Worm (Caenorhabditis elegans) whole organism, L1 larva: ENCODE results near the gene col-74.

Experiments used
- C04F5.9 ChIP-seq: sonication (generic microtip); optimal IDR thresholded peaks from 2 replicates; lab custom pipeline; 2016; ENCODE audit warnings: missing genetic modification characterization, missing compliant biosample characterization
- C16A3.4 ChIP-seq: fragments of 150-350 bp; optimal IDR thresholded peaks from 2 replicates; lab custom pipeline; 2014; ENCODE audit warnings: missing biosample characterization, missing genetic modification characterization
- F16B12.6 ChIP-seq: fragments of 150-350 bp; optimal IDR thresholded peaks from 2 replicates; lab custom pipeline; 2014; ENCODE audit warnings: missing biosample characterization, missing genetic modification characterization
- alr-1 ChIP-seq: fragments of 200-800 bp; sonication (Bioruptor generic); optimal IDR thresholded peaks from 2 replicates; lab custom pipeline; 2018; ENCODE audit warnings: borderline replicate concordance, mild to moderate bottlenecking, missing genetic modification characterization, missing compliant biosample characterization
- aly-2 ChIP-seq: fragments of 150-350 bp; optimal IDR thresholded peaks from 2 replicates; lab custom pipeline; 2014; ENCODE audit warnings: missing biosample characterization, missing genetic modification characterization
- ama-1 ChIP-seq: fragments of 150-350 bp; optimal IDR thresholded peaks from 2 replicates; lab custom pipeline; 2014
- blmp-1 ChIP-seq: fragments of 150-350 bp; optimal IDR thresholded peaks from 2 replicates; lab custom pipeline; 2014; ENCODE audit warnings: missing biosample characterization, missing genetic modification characterization
- ceh-63 ChIP-seq: fragments of 200-800 bp; sonication (Bioruptor generic); optimal IDR thresholded peaks from 2 replicates; lab custom pipeline; 2018; ENCODE audit warnings: mild to moderate bottlenecking, missing genetic modification characterization, missing compliant biosample characterization
- ceh-88 ChIP-seq: fragments of 200-800 bp; sonication (Bioruptor generic); IDR thresholded peaks from 2 replicates; pipeline ENCODE4 v1.3.6; 2022; ENCODE audit warnings: missing genetic modification characterization, missing compliant biosample characterization
- ces-1 ChIP-seq: fragments of 150-350 bp; optimal IDR thresholded peaks from 2 replicates; lab custom pipeline; 2014; ENCODE audit warnings: missing biosample characterization, missing genetic modification reagents, missing genetic modification characterization
- dpl-1 ChIP-seq, 3 experiments: fragments of 150-350 bp in 2 of 3; sonication (generic microtip) in 1 of 3; optimal IDR thresholded peaks; 2 replicates each; lab custom pipeline; 2014 to 2017; ENCODE audit warnings: missing biosample characterization in 3 of 3, missing genetic modification characterization in 3 of 3, missing genetic modification reagents in 3 of 3
- efl-3 ChIP-seq: fragments of 200-800 bp; sonication (Bioruptor generic); optimal IDR thresholded peaks from 2 replicates; lab custom pipeline; 2018; ENCODE audit warnings: mild to moderate bottlenecking, missing genetic modification characterization, missing compliant biosample characterization
- fkh-10 ChIP-seq: sonication (generic microtip); optimal IDR thresholded peaks from 2 replicates; lab custom pipeline; 2017; ENCODE audit warnings: missing biosample characterization, missing genetic modification reagents, missing genetic modification characterization
- fkh-4 ChIP-seq: sonication (generic microtip); optimal IDR thresholded peaks from 2 replicates; lab custom pipeline; 2016; ENCODE audit warnings: missing compliant biosample characterization, missing genetic modification characterization, borderline replicate concordance
- fos-1 ChIP-seq: fragments of 150-350 bp; optimal IDR thresholded peaks from 2 replicates; lab custom pipeline; 2014; ENCODE audit warnings: missing biosample characterization, missing genetic modification characterization
- grh-1 ChIP-seq: fragments of 200-800 bp; sonication (Bioruptor generic); IDR thresholded peaks from 2 replicates; pipeline ENCODE4 v1.3.6; 2022; ENCODE audit warnings: missing genetic modification reagents, missing genetic modification characterization, missing compliant biosample characterization
- hlh-17 ChIP-seq: fragments of 200-800 bp; sonication (Bioruptor generic); optimal IDR thresholded peaks from 2 replicates; lab custom pipeline; 2018; ENCODE audit warnings: missing genetic modification characterization, mild to moderate bottlenecking, missing compliant biosample characterization, moderate library complexity, borderline replicate concordance
- hlh-4 ChIP-seq: sonication (generic microtip); optimal IDR thresholded peaks from 2 replicates; lab custom pipeline; 2016; ENCODE audit warnings: mild to moderate bottlenecking, missing genetic modification characterization, missing compliant biosample characterization
- irx-1 ChIP-seq: sonication (generic microtip); optimal IDR thresholded peaks from 2 replicates; lab custom pipeline; 2016; ENCODE audit warnings: missing genetic modification characterization, missing compliant biosample characterization
- lin-14 ChIP-seq: fragments of 200-800 bp; sonication (Bioruptor generic); optimal IDR thresholded peaks from 2 replicates; lab custom pipeline; 2018; ENCODE audit warnings: mild to moderate bottlenecking, missing genetic modification characterization, moderate library complexity, missing compliant biosample characterization
- lin-15B ChIP-seq: fragments of 150-350 bp; sonication (generic microtip); optimal IDR thresholded peaks from 3 replicates; lab custom pipeline; 2014; ENCODE audit warnings: missing biosample characterization, missing genetic modification characterization
- lin-35 ChIP-seq, 2 experiments: fragments of 150-350 bp; optimal IDR thresholded peaks; 2 replicates each; lab custom pipeline; 2014; ENCODE audit warnings: missing biosample characterization in 2 of 2, missing genetic modification characterization in 2 of 2, missing genetic modification reagents in 2 of 2
- lin-39 ChIP-seq: fragments of 150-350 bp; optimal IDR thresholded peaks from 2 replicates; lab custom pipeline; 2014; ENCODE audit warnings: missing biosample characterization, missing genetic modification reagents, missing genetic modification characterization
- lsy-2 ChIP-seq, 2 experiments: fragments of 150-350 bp; optimal IDR thresholded peaks; 2 replicates each; lab custom pipeline; 2014; ENCODE audit warnings: missing biosample characterization in 2 of 2, missing genetic modification characterization in 2 of 2
- nhr-28 ChIP-seq: fragments of 150-350 bp; optimal IDR thresholded peaks from 2 replicates; lab custom pipeline; 2014; ENCODE audit warnings: missing biosample characterization, missing genetic modification characterization
- nhr-47 ChIP-seq: sonication (generic microtip); optimal IDR thresholded peaks from 2 replicates; lab custom pipeline; 2016; ENCODE audit warnings: mild to moderate bottlenecking, missing genetic modification characterization, moderate library complexity, missing compliant biosample characterization
- nhr-71 ChIP-seq: sonication (generic microtip); optimal IDR thresholded peaks from 2 replicates; lab custom pipeline; 2016; ENCODE audit warnings: mild to moderate bottlenecking, missing genetic modification characterization, moderate library complexity, missing compliant biosample characterization
- nhr-76 ChIP-seq: sonication (generic microtip); optimal IDR thresholded peaks from 2 replicates; lab custom pipeline; 2017; ENCODE audit warnings: missing biosample characterization, missing genetic modification characterization
- nhr-77 ChIP-seq: fragments of 150-350 bp; optimal IDR thresholded peaks from 2 replicates; lab custom pipeline; 2014; ENCODE audit warnings: missing biosample characterization, missing genetic modification characterization
- nhr-84 ChIP-seq: sonication (generic microtip); optimal IDR thresholded peaks from 2 replicates; lab custom pipeline; 2017; ENCODE audit warnings: missing biosample characterization, missing genetic modification characterization
- nhr-85 ChIP-seq: sonication (generic microtip); peaks from one replicate; lab custom pipeline; 2016; ENCODE audit warnings: missing genetic modification characterization, inconsistent platforms, missing compliant biosample characterization
- pag-3 ChIP-seq: sonication (generic microtip); optimal IDR thresholded peaks from 2 replicates; lab custom pipeline; 2017; ENCODE audit warnings: missing genetic modification characterization, mild to moderate bottlenecking, missing compliant biosample characterization, antibody characterized with exemption, borderline replicate concordance; ENCODE audit not compliant: insufficient read depth
- skn-1 ChIP-seq: fragments of 150-350 bp; optimal IDR thresholded peaks from 2 replicates; lab custom pipeline; 2014; ENCODE audit warnings: missing biosample characterization, missing genetic modification characterization
- snpc-4 ChIP-seq: fragments of 150-350 bp; optimal IDR thresholded peaks from 2 replicates; lab custom pipeline; 2014; ENCODE audit warnings: missing biosample characterization, missing genetic modification characterization
- sox-4 ChIP-seq: sonication (generic microtip); optimal IDR thresholded peaks from 2 replicates; lab custom pipeline; 2016; ENCODE audit warnings: missing genetic modification characterization, missing compliant biosample characterization
- sup-37 ChIP-seq: fragments of 200-800 bp; sonication (Bioruptor generic); optimal IDR thresholded peaks from 2 replicates; lab custom pipeline; 2018; ENCODE audit warnings: mild to moderate bottlenecking, missing genetic modification characterization, missing compliant biosample characterization
- tbx-2 ChIP-seq: sonication (generic microtip); optimal IDR thresholded peaks from 2 replicates; lab custom pipeline; 2016; ENCODE audit warnings: missing genetic modification characterization, missing compliant biosample characterization
- tlp-1 ChIP-seq: fragments of 150-350 bp; optimal IDR thresholded peaks from 2 replicates; lab custom pipeline; 2014; ENCODE audit warnings: missing biosample characterization, missing genetic modification characterization
- unc-130 ChIP-seq: fragments of 150-350 bp; optimal IDR thresholded peaks from 2 replicates; lab custom pipeline; 2017; ENCODE audit warnings: missing biosample characterization, missing genetic modification characterization, inconsistent platforms
- unc-30 ChIP-seq: sonication (generic microtip); optimal IDR thresholded peaks from 2 replicates; lab custom pipeline; 2017; ENCODE audit warnings: missing biosample characterization, missing genetic modification characterization
- unc-62 ChIP-seq: fragments of 150-350 bp; optimal IDR thresholded peaks from 2 replicates; lab custom pipeline; 2014; ENCODE audit warnings: missing biosample characterization, missing genetic modification reagents, missing genetic modification characterization
- unc-86 ChIP-seq: sonication (generic microtip); optimal IDR thresholded peaks from 2 replicates; lab custom pipeline; 2016; ENCODE audit warnings: missing genetic modification characterization, missing compliant biosample characterization
- unc-98 ChIP-seq: fragments of 200-800 bp; sonication (Bioruptor generic); IDR thresholded peaks from 2 replicates; pipeline ENCODE4 v1.3.6; 2022; ENCODE audit warnings: missing genetic modification characterization, missing compliant biosample characterization
- vab-15 ChIP-seq: sonication (generic microtip); optimal IDR thresholded peaks from 2 replicates; lab custom pipeline; 2017; ENCODE audit warnings: missing genotype, mild to moderate bottlenecking, missing genetic modification characterization, missing compliant biosample characterization
- xbp-1 ChIP-seq: sonication (generic microtip); optimal IDR thresholded peaks from 2 replicates; lab custom pipeline; 2016; ENCODE audit warnings: missing genetic modification characterization, missing compliant biosample characterization
- zag-1 ChIP-seq: fragments of 150-350 bp; optimal IDR thresholded peaks from 2 replicates; lab custom pipeline; 2014; ENCODE audit warnings: missing biosample characterization, missing genetic modification characterization
- ztf-11 ChIP-seq, 2 experiments: sonication (generic microtip); optimal IDR thresholded peaks; 2 replicates each; lab custom pipeline; 2016 to 2017; ENCODE audit warnings: missing genetic modification characterization in 2 of 2, missing biosample characterization in 1 of 2, missing compliant biosample characterization in 1 of 2

col-74 gene

ce11 chrII:5836153-5836719 is 6.1 kb downstream of the col-74 start, which contains the start of gene fzo-1 (continued):
- TF ChIP-seq hlh-4 (tag; lab: Kevin White, UChicago) (no peak), grh-1 (GFP tag; lab: Robert Waterston, UW) (no peak), nhr-84 (tag; lab: Kevin White, UChicago) (no peak), alr-1 (tag; lab: Kevin White, UChicago) (no peak), C04F5.9 (tag; lab: Kevin White, UChicago) (peak; percentile 33), unc-98 (GFP tag; lab: Robert Waterston, UW) (peak; percentile 92), tbx-2 (peak; percentile 61), lsy-2 (tag; optimal IDR thresholded peaks at IDR 0.05; lab: Kevin White, UChicago) (peak in 1 of 2 experiments; percentile 66), blmp-1 (tag; lab: Kevin White, UChicago) (peak; percentile 46), C16A3.4 (tag; lab: Kevin White, UChicago) (peak; percentile 45), fkh-4 (tag; lab: Kevin White, UChicago) (peak; percentile 39), xbp-1 (tag; lab: Kevin White, UChicago) (peak; percentile 54), unc-130 (no peak), dpl-1 (GFP tag; optimal IDR thresholded peaks at IDR 0.05; lab: Kevin White, UChicago) (peak; percentile 13 to 35 (median 21)), unc-86 (tag; lab: Kevin White, UChicago) (peak; percentile 2), sup-37 (GFP tag; lab: Kevin White, UChicago) (no peak), hlh-17 (no peak), snpc-4 (peak; percentile 20), ceh-88 (GFP tag; lab: Robert Waterston, UW) (peak; percentile 24; the same call in 1 of the 2 replicates), nhr-85 (tag; lab: Kevin White, UChicago) (peak; percentile 56), skn-1 (tag; lab: Kevin White, UChicago) (peak; percentile 27), lin-35 (GFP tag; optimal IDR thresholded peaks at IDR 0.05; lab: Kevin White, UChicago) (peak; percentile 38 to 55), ztf-11 (tag; optimal IDR thresholded peaks at IDR 0.05; lab: Kevin White, UChicago) (peak in 1 of 2 experiments; percentile 64), ces-1 (GFP tag; lab: Kevin White, UChicago) (no peak), zag-1 (tag; lab: Kevin White, UChicago) (no peak), ama-1 (lab: Kevin White, UChicago) (no peak), efl-3 (GFP tag; lab: Kevin White, UChicago) (no peak), nhr-76 (no peak), aly-2 (tag; lab: Kevin White, UChicago) (no peak), sox-4 (tag; lab: Kevin White, UChicago) (peak; percentile 71), ceh-63 (peak; percentile 72), vab-15 (tag; lab: Kevin White, UChicago) (no peak), nhr-47 (peak; percentile 69), irx-1 (tag; lab: Kevin White, UChicago) (peak; percentile 20), unc-30 (tag; lab: Kevin White, UChicago) (no peak), nhr-77 (no peak), lin-39 (tag; lab: Kevin White, UChicago) (no peak), tlp-1 (tag; lab: Kevin White, UChicago) (no peak), F16B12.6 (tag; lab: Kevin White, UChicago) (peak; percentile 7), nhr-71 (tag; lab: Kevin White, UChicago) (peak; percentile 74), nhr-28 (no peak), fos-1 (tag; lab: Kevin White, UChicago) (no peak), fkh-10 (GFP tag; lab: Kevin White, UChicago) (no peak), pag-3 (tag; lab: Kevin White, UChicago) (no peak), unc-62 (GFP tag; lab: Kevin White, UChicago) (no peak), lin-14 (GFP tag; lab: Kevin White, UChicago) (peak; percentile 73), lin-15B (tag; lab: Kevin White, UChicago) (peak; percentile 15)
